Worm (Caenorhabditis elegans) whole organism, L3 larva: Measurements from ENCODE around the gene trap-4.

Source experiments
- ama-1 ChIP-seq: fragments of 150-350 bp; optimal IDR thresholded peaks from 2 replicates; lab custom pipeline; 2018
- daf-12 ChIP-seq: fragments of 150-350 bp; optimal IDR thresholded peaks from 2 replicates; lab custom pipeline; 2014; ENCODE audit warnings: missing biosample characterization, missing genetic modification reagents, missing genetic modification characterization
- elt-1 ChIP-seq: fragments of 150-350 bp; optimal IDR thresholded peaks from 2 replicates; lab custom pipeline; 2014; ENCODE audit warnings: missing biosample characterization, missing genetic modification characterization
- lin-39 ChIP-seq: fragments of 150-350 bp; optimal IDR thresholded peaks from 2 replicates; lab custom pipeline; 2018; ENCODE audit warnings: missing biosample characterization, missing genetic modification reagents, missing genetic modification characterization
- nhr-25 ChIP-seq: sonication (generic microtip); optimal IDR thresholded peaks from 2 replicates; lab custom pipeline; 2017; ENCODE audit warnings: missing biosample characterization, missing genetic modification characterization
- nhr-43 ChIP-seq: sonication (generic microtip); optimal IDR thresholded peaks from 2 replicates; lab custom pipeline; 2016; ENCODE audit warnings: mild to moderate bottlenecking, missing genetic modification characterization, missing compliant biosample characterization; ENCODE audit not compliant: poor library complexity, severe bottlenecking
- nhr-76 ChIP-seq: fragments of 150-350 bp; sonication (generic microtip); optimal IDR thresholded peaks from 5 replicates; lab custom pipeline; 2014; ENCODE audit warnings: missing biosample characterization, missing genetic modification characterization
- pha-4 ChIP-seq: fragments of 150-350 bp; optimal IDR thresholded peaks from 2 replicates; lab custom pipeline; 2014; ENCODE audit warnings: missing biosample characterization, missing genetic modification reagents, missing genetic modification characterization
- pqm-1 ChIP-seq: fragments of 150-350 bp; optimal IDR thresholded peaks from 2 replicates; lab custom pipeline; 2017; ENCODE audit warnings: missing biosample characterization, missing genetic modification characterization, inconsistent platforms
- unc-62 ChIP-seq: fragments of 150-350 bp; sonication (generic microtip); optimal IDR thresholded peaks from 4 replicates; lab custom pipeline; 2014; ENCODE audit warnings: missing biosample characterization, missing genetic modification reagents, missing genetic modification characterization

DNA sequence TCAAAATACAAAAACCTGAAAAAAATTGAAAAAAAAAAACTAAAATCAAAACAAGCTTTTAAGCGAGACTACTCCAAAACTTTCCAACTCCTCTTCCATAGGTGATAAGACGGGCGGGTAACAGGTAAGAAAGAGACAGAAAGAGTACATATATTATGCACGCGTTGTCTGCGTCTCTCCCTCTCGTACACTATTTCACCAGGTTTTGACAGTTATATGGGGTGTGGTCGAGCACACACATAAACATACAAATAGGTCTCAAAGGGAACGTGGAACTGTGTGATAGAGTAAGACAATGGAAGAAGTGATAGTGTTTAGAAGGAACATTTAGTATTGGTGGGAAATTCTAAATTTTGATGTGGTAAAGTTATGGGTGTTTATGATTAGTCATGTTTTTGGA, 39.0 kb upstream of the trap-4 start:
- TF ChIP-seq daf-12 (tag; lab: Kevin White, UChicago), result no peak
- TF ChIP-seq nhr-25 (tag; lab: Kevin White, UChicago), result no peak
- TF ChIP-seq nhr-76 (tag; lab: Kevin White, UChicago), result no peak
- TF ChIP-seq pha-4, result peak; percentile 45
- TF ChIP-seq lin-39 (tag; lab: Kevin White, UChicago), result no peak
- TF ChIP-seq ama-1, result no peak
- TF ChIP-seq nhr-43 (tag; lab: Kevin White, UChicago), result no peak
- TF ChIP-seq pqm-1 (tag; lab: Kevin White, UChicago), result peak; percentile 67
- TF ChIP-seq unc-62 (GFP tag; lab: Kevin White, UChicago), result no peak
- TF ChIP-seq elt-1 (tag; lab: Kevin White, UChicago), result no peak
